Fruit fly (Drosophila melanogaster): ENCODE data around the gene f.

f gene

dm6 chrX:17232642-17233041 is at the start of gene f:
Gene f, plus strand, starts transcription at chrX:17232942.
- TF ChIP-seq noc (tag; optimal IDR thresholded peaks at IDR 0.05), result no peak

- no peak for TF ChIP-seq noc (tag; optimal IDR thresholded peaks at IDR 0.05)
Measured at dm6 chrX:17183486-17183885, 49.3 kb upstream of the f start.

dm6 chrX:17186432-17186831 is 46.3 kb upstream of the f start:
- no peak for TF ChIP-seq noc (tag; optimal IDR thresholded peaks at IDR 0.05)

dm6 chrX:17187495-17187894 is 45.2 kb upstream of the f start:
- no peak for TF ChIP-seq noc (tag; optimal IDR thresholded peaks at IDR 0.05)

- no peak for TF ChIP-seq noc (tag; optimal IDR thresholded peaks at IDR 0.05)
Measured at dm6 chrX:17188167-17188566, 44.6 kb upstream of the f start.

- no peak for TF ChIP-seq noc (tag; optimal IDR thresholded peaks at IDR 0.05)
Measured at dm6 chrX:17202498-17203162, 30.1 kb upstream of the f start, which contains the start of the genes TTLL1A and CG5070. Gene TTLL1A, minus strand, starts transcription at chrX:17202598. Gene CG5070, plus strand, starts transcription at chrX:17203112.

- TF ChIP-seq noc (tag; optimal IDR thresholded peaks at IDR 0.05), result no peak
Measured at dm6 chrX:17205028-17205427, 27.7 kb upstream of the f start.

- TF ChIP-seq noc (tag; optimal IDR thresholded peaks at IDR 0.05), result no peak
Measured at dm6 chrX:17206046-17206445, 26.7 kb upstream of the f start, which contains the start of gene CG32564. Gene CG32564, plus strand, starts transcription at chrX:17206407.

- TF ChIP-seq noc (tag; optimal IDR thresholded peaks at IDR 0.05), result no peak
Measured at dm6 chrX:17207865-17208486, 24.8 kb upstream of the f start, which contains the start of gene CG32563. Gene CG32563, plus strand, starts transcription at chrX:17208436.

- no peak for TF ChIP-seq noc (tag; optimal IDR thresholded peaks at IDR 0.05)
Measured at dm6 chrX:17209897-17210296, 22.8 kb upstream of the f start, which contains the start of gene CG12995. Gene CG12995, minus strand, starts transcription at chrX:17209997.

- no peak for TF ChIP-seq noc (tag; optimal IDR thresholded peaks at IDR 0.05)
Measured at dm6 chrX:17212007-17212406, 20.7 kb upstream of the f start, which contains the start of gene CG18258. Gene CG18258, plus strand, starts transcription at chrX:17212307.

- TF ChIP-seq noc (tag; optimal IDR thresholded peaks at IDR 0.05), result no peak
Measured at dm6 chrX:17215004-17215403, 17.7 kb upstream of the f start, which contains the start of gene CG5162. Gene CG5162, plus strand, starts transcription at chrX:17215304.

dm6 chrX:17218232-17218951 is 14.3 kb upstream of the f start, which contains the start of gene CG12998:
Gene CG12998, plus strand, starts transcription at chrX:17218667.
- TF ChIP-seq noc (tag; optimal IDR thresholded peaks at IDR 0.05), result no peak

dm6 chrX:17221142-17221541 is 11.6 kb upstream of the f start, which contains the start of gene CG5172:
Gene CG5172, plus strand, starts transcription at chrX:17221442.
- no peak for TF ChIP-seq noc (tag; optimal IDR thresholded peaks at IDR 0.05)

dm6 chrX:17223715-17224114 is 9.0 kb upstream of the f start, which contains the start of gene CG34327:
Gene CG34327, minus strand, starts transcription at chrX:17223815.
- TF ChIP-seq noc (tag; optimal IDR thresholded peaks at IDR 0.05), result no peak

- no peak for TF ChIP-seq noc (tag; optimal IDR thresholded peaks at IDR 0.05)
Measured at dm6 chrX:17225972-17226680, 6.6 kb upstream of the f start.
